Fruit fly (Drosophila melanogaster) Kc167 (cell line): ENCODE measurements around the gene tgy.

ENCODE experiments used
- Myc ChIP-seq: fragments of >200 bp; optimal IDR thresholded peaks from 2 replicates; lab custom pipeline; 2017; ENCODE audit warnings: missing external identifiers
- Sin3A ChIP-seq: fragments of >200 bp; optimal IDR thresholded peaks from 2 replicates; lab custom pipeline; 2018; ENCODE audit warnings: missing external identifiers
- h ChIP-seq: fragments of >200 bp; optimal IDR thresholded peaks from 3 replicates; lab custom pipeline; 2018; ENCODE audit warnings: missing external identifiers
- insv ChIP-seq: fragments of >200 bp; optimal IDR thresholded peaks from 3 replicates; lab custom pipeline; 2018; ENCODE audit warnings: missing external identifiers
- ttk ChIP-seq: sonication (Bioruptor generic); optimal IDR thresholded peaks from 2 replicates; lab custom pipeline; 2017; ENCODE audit warnings: missing external identifiers

DNA sequence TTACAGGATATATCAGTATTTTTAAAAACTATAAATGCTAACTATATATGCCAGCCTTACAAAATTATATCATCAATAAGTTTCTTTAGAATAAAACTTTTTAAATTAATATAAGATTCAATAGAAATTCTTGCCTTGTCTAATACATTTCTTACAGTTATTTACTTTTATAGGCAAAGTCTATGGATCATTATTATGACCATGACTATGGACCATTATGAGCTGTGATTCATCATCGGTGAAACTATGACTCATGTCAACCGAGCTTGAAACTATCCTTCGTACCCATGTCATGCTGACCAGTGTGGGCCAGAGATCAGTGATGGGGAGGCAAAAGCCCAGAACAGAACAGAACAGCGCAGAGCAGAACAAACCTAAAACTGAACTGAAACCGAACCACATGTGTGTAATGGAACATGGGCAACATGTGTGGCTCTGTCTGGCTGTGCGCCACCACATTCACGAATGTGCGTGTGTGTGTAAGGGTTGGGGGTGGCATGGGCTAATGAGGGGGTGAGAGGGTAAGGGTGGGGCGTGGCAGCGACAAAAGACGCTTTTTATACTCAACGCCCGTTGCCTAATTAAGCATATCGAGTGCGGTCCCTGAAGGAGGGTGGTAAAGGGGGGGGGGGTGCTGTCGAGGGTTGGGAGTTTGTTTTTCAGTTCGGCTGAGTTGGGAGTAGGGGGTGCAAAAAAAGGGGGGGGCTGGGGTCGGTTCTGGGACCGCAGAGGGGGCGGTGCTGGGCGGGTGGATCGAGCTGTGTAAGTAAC is 31.6 kb upstream of the tgy start:
- TF ChIP-seq h (lab: Kevin White, UChicago) (no peak), insv (lab: Kevin White, UChicago) (no peak), Sin3A (no peak), ttk (no peak), Myc (lab: Kevin White, UChicago) (no peak)
